Worm (Caenorhabditis elegans): ENCODE data around the gene F35C11.4.
A peak's percentile ranks its signal among the peaks of the same experiment; 100 is the strongest.

Gene F35C11.4

DNA sequence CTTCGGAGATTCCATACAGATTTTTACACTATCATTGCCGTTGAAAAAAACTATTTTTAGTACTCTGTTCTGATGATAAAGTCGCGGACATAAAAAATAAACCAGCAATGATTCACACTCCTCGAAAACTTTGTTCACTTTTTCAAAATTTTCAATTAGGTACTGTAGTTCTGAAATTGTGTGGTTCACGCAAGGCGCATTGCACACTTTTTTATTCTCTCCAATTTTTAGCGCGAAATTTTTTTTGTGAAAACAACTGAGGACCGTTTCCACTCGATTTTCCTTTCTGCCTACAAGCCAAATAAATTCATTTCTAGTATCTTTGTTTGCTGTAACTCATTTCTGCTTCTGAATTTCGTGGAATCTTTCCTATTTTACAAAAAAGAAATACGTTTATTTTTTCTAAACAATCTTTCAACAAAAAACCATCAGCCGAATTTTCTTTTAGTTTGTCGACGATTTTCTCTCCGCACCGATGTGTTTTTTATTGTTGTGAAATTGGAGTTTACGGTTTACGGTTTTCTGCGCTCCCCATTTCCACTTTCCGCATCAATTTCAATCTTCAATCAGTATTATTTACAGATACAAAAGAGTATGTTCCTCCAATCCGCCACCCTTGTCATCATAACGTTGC, 4.5 kb downstream of the F35C11.4 start, which contains the start of gene F35C11.5 (continued):
- TF ChIP-seq snpc-4 (GFP tag; optimal IDR thresholded peaks at IDR 0.05) (no peak), snpc-4 (tag; optimal IDR thresholded peaks at IDR 0.05) (no peak), attf-3 (GFP tag; conservative IDR thresholded peaks at IDR 0.05) (no peak), F55B11.4 (tag; optimal IDR thresholded peaks at IDR 0.05; ENCODE audit: borderline replicate concordance, insufficient read depth) (no peak), lin-35 (GFP tag; optimal IDR thresholded peaks at IDR 0.05) (no peak), K11D2.4 (GFP tag; IDR thresholded peaks at IDR 0.05) (no peak), atf-7 (tag; optimal IDR thresholded peaks at IDR 0.05) (no peak), repo-1 (tag; optimal IDR thresholded peaks at IDR 0.05) (no peak), gei-17 (GFP tag; optimal IDR thresholded peaks at IDR 0.05) (no peak), die-1 (tag; optimal IDR thresholded peaks at IDR 0.05) (no peak), him-1 (tag; optimal IDR thresholded peaks at IDR 0.05) (peak; percentile 13), B0019.2 (GFP tag; conservative IDR thresholded peaks at IDR 0.05) (peak; percentile 45; the same call in 1 of the 2 replicates), unc-62 (GFP tag; optimal IDR thresholded peaks at IDR 0.05) (no peak), hlh-26 (GFP tag; conservative IDR thresholded peaks at IDR 0.05) (no peak), ztf-6 (GFP tag; IDR thresholded peaks at IDR 0.05) (no peak), ceh-91 (GFP tag; IDR thresholded peaks at IDR 0.05) (peak; percentile 79), madf-8 (GFP tag; conservative IDR thresholded peaks at IDR 0.05) (peak; percentile 75), nhr-90 (tag; optimal IDR thresholded peaks at IDR 0.05) (no peak), mcd-1 (GFP tag; IDR thresholded peaks at IDR 0.05) (no peak), F57C9.4 (tag; optimal IDR thresholded peaks at IDR 0.05) (no peak), Y53F4B.3 (GFP tag; IDR thresholded peaks at IDR 0.05) (no peak)

DNA sequence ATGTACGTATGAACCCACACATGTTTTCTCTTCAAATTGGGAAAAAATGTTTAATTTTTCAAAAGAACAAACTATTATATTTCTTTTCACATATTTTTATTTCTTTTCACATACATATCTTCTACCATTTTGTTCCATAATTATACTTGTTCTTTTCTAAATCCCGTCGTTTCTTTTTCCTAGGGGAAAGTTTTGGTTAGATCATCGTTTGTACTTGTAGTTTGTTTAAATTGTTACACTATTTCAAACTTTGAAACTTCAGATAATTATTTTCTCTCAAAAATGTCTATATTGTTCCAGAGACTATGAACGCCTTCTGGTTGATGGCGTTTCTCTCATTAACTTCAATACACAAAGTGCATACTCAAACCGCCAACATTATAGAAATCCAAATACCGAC, 7.2 kb downstream of the F35C11.4 start, which contains the start of gene F35C11.7:
Gene F35C11.7, plus strand, starts transcription at position 301 of the 400 bp plus-strand sequence.
- no peak for TF ChIP-seq let-607 (tag; optimal IDR thresholded peaks at IDR 0.05)
- no peak for TF ChIP-seq F22D6.2 (tag; optimal IDR thresholded peaks at IDR 0.05)
- no peak for TF ChIP-seq B0019.2 (GFP tag; conservative IDR thresholded peaks at IDR 0.05)

DNA sequence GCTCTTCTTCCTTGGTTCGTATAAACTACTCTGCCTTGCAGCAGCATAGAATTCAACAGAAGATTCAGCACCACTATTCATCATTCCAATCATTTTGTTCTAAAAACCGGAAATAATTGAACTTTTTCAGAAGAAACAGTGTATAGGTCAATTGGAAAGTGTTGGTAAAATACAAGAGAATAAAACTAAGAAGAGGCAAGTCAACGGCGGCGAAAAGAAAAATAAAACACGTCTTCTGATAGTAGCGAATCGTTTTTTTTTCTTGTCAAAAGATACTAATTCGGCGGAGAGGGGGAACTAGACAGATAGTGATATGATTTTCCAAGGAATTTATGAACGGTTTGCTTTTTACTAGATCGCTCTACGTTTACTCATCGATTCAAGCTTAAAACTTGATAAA, 10.2 kb downstream of the F35C11.4 start, which contains the start of gene F35C11.6:
Gene F35C11.6, minus strand, starts transcription at position 101 of the 400 bp plus-strand sequence.
- TF ChIP-seq hlh-26 (GFP tag; conservative IDR thresholded peaks at IDR 0.05), result no peak
- no peak for TF ChIP-seq ztf-22 (GFP tag; optimal IDR thresholded peaks at IDR 0.05)
- no peak for TF ChIP-seq mxl-1 (tag; optimal IDR thresholded peaks at IDR 0.05)
- no peak for TF ChIP-seq C06A6.2 (GFP tag; conservative IDR thresholded peaks at IDR 0.05)
- no peak for TF ChIP-seq ZK185.1 (tag; optimal IDR thresholded peaks at IDR 0.05; ENCODE audit: poor library complexity, severe bottlenecking)
- TF ChIP-seq ztf-26 (tag; optimal IDR thresholded peaks at IDR 0.05), result no peak
- no peak for TF ChIP-seq hmg-20 (GFP tag; IDR thresholded peaks at IDR 0.05)
- no peak for TF ChIP-seq nfya-2 (GFP tag; IDR thresholded peaks at IDR 0.05)
- no peak for TF ChIP-seq F33H1.4 (GFP tag; IDR thresholded peaks at IDR 0.05)
- TF ChIP-seq tbp1 (GFP tag; optimal IDR thresholded peaks at IDR 0.05), result no peak
- TF ChIP-seq nhr-120 (GFP tag; IDR thresholded peaks at IDR 0.05), result no peak
- TF ChIP-seq dpff-1 (tag; optimal IDR thresholded peaks at IDR 0.05), result no peak
- TF ChIP-seq ceh-100 (GFP tag; IDR thresholded peaks at IDR 0.05), result no peak
- TF ChIP-seq hrde-1 (tag; optimal IDR thresholded peaks at IDR 0.05; ENCODE audit: borderline replicate concordance), result no peak
- TF ChIP-seq nfya-1 (tag; optimal IDR thresholded peaks at IDR 0.05; ENCODE audit: borderline replicate concordance, insufficient read depth), result no peak
- no peak for TF ChIP-seq F10E7.11 (tag; optimal IDR thresholded peaks at IDR 0.05)
- TF ChIP-seq unc-130 (GFP tag; optimal IDR thresholded peaks at IDR 0.05), result no peak
- no peak for TF ChIP-seq egl-44 (GFP tag; IDR thresholded peaks at IDR 0.05)
- TF ChIP-seq lin-35 (GFP tag; optimal IDR thresholded peaks at IDR 0.05), result no peak

All from whole organism, young adult.